Worm (Caenorhabditis elegans) whole organism, L1 larva: ENCODE results near the gene Y77E11A.8.

Source experiments
- Y116A8C.19 ChIP-seq: sonication (generic microtip); optimal IDR thresholded peaks from 2 replicates; lab custom pipeline; 2016; ENCODE audit warnings: missing compliant biosample characterization, missing genetic modification characterization, borderline replicate concordance
- aly-2 ChIP-seq: fragments of 150-350 bp; optimal IDR thresholded peaks from 2 replicates; lab custom pipeline; 2014; ENCODE audit warnings: missing biosample characterization, missing genetic modification characterization
- ama-1 ChIP-seq: fragments of 150-350 bp; optimal IDR thresholded peaks from 2 replicates; lab custom pipeline; 2014
- blmp-1 ChIP-seq: fragments of 150-350 bp; optimal IDR thresholded peaks from 2 replicates; lab custom pipeline; 2014; ENCODE audit warnings: missing biosample characterization, missing genetic modification characterization
- ceh-82 ChIP-seq, 3 experiments: fragments of 150-350 bp in 1 of 3; sonication (generic microtip) in 2 of 3; optimal IDR thresholded peaks; 2 replicates each; lab custom pipeline; 2014 to 2017; ENCODE audit warnings: missing biosample characterization in 3 of 3, missing genetic modification characterization in 3 of 3
- efl-1 ChIP-seq, 4 experiments: fragments of 150-350 bp; optimal IDR thresholded peaks in 3 of 4; peaks in 1 of 4; 1 replicate in 1 of 4; 2 replicates in 3 of 4; lab custom pipeline; 2014; ENCODE audit warnings: missing biosample characterization in 2 of 4, missing genetic modification characterization in 2 of 4, missing genetic modification reagents in 2 of 4
- egl-13 ChIP-seq: sonication (generic microtip); optimal IDR thresholded peaks from 2 replicates; lab custom pipeline; 2016; ENCODE audit warnings: missing genotype, missing genetic modification reagents, missing genetic modification characterization, missing compliant biosample characterization
- elt-2 ChIP-seq: sonication (generic microtip); optimal IDR thresholded peaks from 2 replicates; lab custom pipeline; 2016; ENCODE audit warnings: missing genetic modification characterization, mild to moderate bottlenecking, inconsistent platforms, missing compliant biosample characterization, missing genetic modification reagents
- elt-3 ChIP-seq, 6 experiments: fragments of 150-350 bp in 1 of 6; sonication (generic microtip); optimal IDR thresholded peaks; 2 replicates each; lab custom pipeline; 2017 to 2018; ENCODE audit warnings: missing biosample characterization in 6 of 6, missing genetic modification characterization in 6 of 6, inconsistent platforms in 1 of 6
- ets-5 ChIP-seq: fragments of 200-800 bp; sonication (Bioruptor generic); IDR thresholded peaks from 2 replicates; pipeline ENCODE4 v1.3.6; 2022; ENCODE audit warnings: missing genetic modification characterization, missing compliant biosample characterization
- fkh-10 ChIP-seq: sonication (generic microtip); optimal IDR thresholded peaks from 2 replicates; lab custom pipeline; 2017; ENCODE audit warnings: missing biosample characterization, missing genetic modification reagents, missing genetic modification characterization
- hlh-17 ChIP-seq: fragments of 200-800 bp; sonication (Bioruptor generic); optimal IDR thresholded peaks from 2 replicates; lab custom pipeline; 2018; ENCODE audit warnings: missing genetic modification characterization, mild to moderate bottlenecking, missing compliant biosample characterization, moderate library complexity, borderline replicate concordance
- hlh-4 ChIP-seq: sonication (generic microtip); optimal IDR thresholded peaks from 2 replicates; lab custom pipeline; 2016; ENCODE audit warnings: mild to moderate bottlenecking, missing genetic modification characterization, missing compliant biosample characterization
- hpl-2 ChIP-seq: fragments of 150-350 bp; optimal IDR thresholded peaks from 2 replicates; lab custom pipeline; 2014; ENCODE audit warnings: missing biosample characterization, missing genetic modification reagents, missing genetic modification characterization
- irx-1 ChIP-seq: sonication (generic microtip); optimal IDR thresholded peaks from 2 replicates; lab custom pipeline; 2016; ENCODE audit warnings: missing genetic modification characterization, missing compliant biosample characterization
- lin-13 ChIP-seq: fragments of 150-350 bp; optimal IDR thresholded peaks from 2 replicates; lab custom pipeline; 2014; ENCODE audit warnings: missing biosample characterization, missing genetic modification reagents, missing genetic modification characterization
- lin-14 ChIP-seq: fragments of 200-800 bp; sonication (Bioruptor generic); optimal IDR thresholded peaks from 2 replicates; lab custom pipeline; 2018; ENCODE audit warnings: mild to moderate bottlenecking, missing genetic modification characterization, moderate library complexity, missing compliant biosample characterization
- lin-35 ChIP-seq, 2 experiments: fragments of 150-350 bp; optimal IDR thresholded peaks; 2 replicates each; lab custom pipeline; 2014; ENCODE audit warnings: missing biosample characterization in 2 of 2, missing genetic modification characterization in 2 of 2, missing genetic modification reagents in 2 of 2
- lir-3 ChIP-seq: sonication (generic microtip); optimal IDR thresholded peaks from 2 replicates; lab custom pipeline; 2016; ENCODE audit warnings: mild to moderate bottlenecking, missing genetic modification characterization, moderate library complexity, missing compliant biosample characterization; ENCODE audit not compliant: poor library complexity
- lsy-2 ChIP-seq, 2 experiments: fragments of 150-350 bp; optimal IDR thresholded peaks; 2 replicates each; lab custom pipeline; 2014; ENCODE audit warnings: missing biosample characterization in 2 of 2, missing genetic modification characterization in 2 of 2
- mab-9 ChIP-seq: fragments of 200-800 bp; sonication (Bioruptor generic); IDR thresholded peaks from 2 replicates; pipeline ENCODE4 v1.3.6; 2022; ENCODE audit warnings: missing genetic modification reagents, missing genetic modification characterization, missing compliant biosample characterization
- nhr-12 ChIP-seq: sonication (generic microtip); optimal IDR thresholded peaks from 2 replicates; lab custom pipeline; 2017; ENCODE audit warnings: missing biosample characterization, missing genetic modification characterization
- nhr-19 ChIP-seq: fragments of 200-800 bp; sonication (Bioruptor generic); conservative IDR thresholded peaks from 2 replicates; pipeline ENCODE4 v1.3.6; 2022; ENCODE audit warnings: missing genetic modification characterization, missing compliant biosample characterization
- nhr-20 ChIP-seq: sonication (generic microtip); optimal IDR thresholded peaks from 2 replicates; lab custom pipeline; 2016; ENCODE audit warnings: mild to moderate bottlenecking, missing genetic modification characterization, missing compliant biosample characterization
- nhr-76 ChIP-seq: sonication (generic microtip); optimal IDR thresholded peaks from 2 replicates; lab custom pipeline; 2017; ENCODE audit warnings: missing biosample characterization, missing genetic modification characterization
- nhr-77 ChIP-seq: fragments of 150-350 bp; optimal IDR thresholded peaks from 2 replicates; lab custom pipeline; 2014; ENCODE audit warnings: missing biosample characterization, missing genetic modification characterization
- nhr-85 ChIP-seq: sonication (generic microtip); peaks from one replicate; lab custom pipeline; 2016; ENCODE audit warnings: missing genetic modification characterization, inconsistent platforms, missing compliant biosample characterization
- nhr-90 ChIP-seq: sonication (generic microtip); optimal IDR thresholded peaks from 2 replicates; lab custom pipeline; 2016; ENCODE audit warnings: mild to moderate bottlenecking, missing genetic modification characterization, missing compliant biosample characterization; ENCODE audit not compliant: poor library complexity
- pag-3 ChIP-seq: sonication (generic microtip); optimal IDR thresholded peaks from 2 replicates; lab custom pipeline; 2017; ENCODE audit warnings: missing genetic modification characterization, mild to moderate bottlenecking, missing compliant biosample characterization, antibody characterized with exemption, borderline replicate concordance; ENCODE audit not compliant: insufficient read depth
- pax-3 ChIP-seq: fragments of 200-800 bp; sonication (Bioruptor generic); optimal IDR thresholded peaks from 2 replicates; lab custom pipeline; 2018; ENCODE audit warnings: mild to moderate bottlenecking, missing genetic modification characterization, moderate library complexity, missing compliant biosample characterization
- rnt-1 ChIP-seq: sonication (generic microtip); optimal IDR thresholded peaks from 2 replicates; lab custom pipeline; 2016; ENCODE audit warnings: mild to moderate bottlenecking, missing genetic modification characterization, moderate library complexity, missing compliant biosample characterization
- skn-1 ChIP-seq: fragments of 150-350 bp; optimal IDR thresholded peaks from 2 replicates; lab custom pipeline; 2014; ENCODE audit warnings: missing biosample characterization, missing genetic modification characterization
- sup-37 ChIP-seq: fragments of 200-800 bp; sonication (Bioruptor generic); optimal IDR thresholded peaks from 2 replicates; lab custom pipeline; 2018; ENCODE audit warnings: mild to moderate bottlenecking, missing genetic modification characterization, missing compliant biosample characterization
- swsn-7 ChIP-seq: sonication (generic microtip); optimal IDR thresholded peaks from 2 replicates; lab custom pipeline; 2016; ENCODE audit warnings: missing genetic modification characterization, missing compliant biosample characterization
- tlp-1 ChIP-seq: fragments of 150-350 bp; optimal IDR thresholded peaks from 2 replicates; lab custom pipeline; 2014; ENCODE audit warnings: missing biosample characterization, missing genetic modification characterization
- unc-62 ChIP-seq: fragments of 150-350 bp; optimal IDR thresholded peaks from 2 replicates; lab custom pipeline; 2014; ENCODE audit warnings: missing biosample characterization, missing genetic modification reagents, missing genetic modification characterization
- unc-98 ChIP-seq: fragments of 200-800 bp; sonication (Bioruptor generic); IDR thresholded peaks from 2 replicates; pipeline ENCODE4 v1.3.6; 2022; ENCODE audit warnings: missing genetic modification characterization, missing compliant biosample characterization

Y77E11A.8 gene

ce11 chrIV:1405780-1406179 is 19.1 kb downstream of the Y77E11A.8 start:
- TF ChIP-seq blmp-1 (tag; lab: Kevin White, UChicago) (peak; percentile 16), unc-62 (no peak), nhr-12 (tag; lab: Kevin White, UChicago) (no peak), lin-14 (GFP tag; lab: Kevin White, UChicago) (no peak), ceh-82 (tag; optimal IDR thresholded peaks at IDR 0.05; lab: Kevin White, UChicago) (no peak), elt-3 (tag; optimal IDR thresholded peaks at IDR 0.05; lab: Kevin White, UChicago) (peak in 5 of 6 experiments; percentile 7 to 92 (median 85)), elt-2 (tag; lab: Kevin White, UChicago) (no peak), hlh-4 (tag; lab: Kevin White, UChicago) (no peak), Y116A8C.19 (tag; lab: Kevin White, UChicago) (no peak), nhr-19 (GFP tag; lab: Robert Waterston, UW) (no peak), lin-13 (GFP tag; lab: Kevin White, UChicago) (no peak), sup-37 (no peak)

DNA sequence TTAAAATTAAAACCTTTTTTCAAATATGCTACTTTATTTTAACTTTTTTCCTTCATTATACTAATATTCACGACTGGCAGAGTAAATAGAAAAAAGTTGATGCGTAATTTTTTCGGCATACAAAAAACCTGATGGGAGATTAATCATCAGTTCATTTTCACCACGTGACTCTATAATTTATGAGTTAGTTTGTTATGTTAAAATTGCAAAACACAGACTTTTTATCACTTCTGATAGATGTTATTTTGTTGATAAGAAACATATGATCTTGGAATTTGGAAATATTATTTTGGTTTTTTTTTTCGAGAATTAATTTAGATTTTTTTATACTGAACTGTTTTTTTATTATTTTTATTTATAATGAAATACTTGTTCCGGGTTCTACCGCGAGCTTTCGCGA is 20.9 kb downstream of the Y77E11A.8 start:
- TF ChIP-seq irx-1 (tag; lab: Kevin White, UChicago) = no peak
- TF ChIP-seq unc-98 (GFP tag; lab: Robert Waterston, UW) = no peak
- TF ChIP-seq nhr-20 (tag; lab: Kevin White, UChicago) = peak; percentile 6
- peak in 1 of 2 experiments; percentile 3 for TF ChIP-seq lsy-2 (tag; optimal IDR thresholded peaks at IDR 0.05; lab: Kevin White, UChicago)
- peak; percentile 39 for TF ChIP-seq elt-2 (tag; lab: Kevin White, UChicago)
- peak in 1 of 6 experiments; percentile 20 for TF ChIP-seq elt-3 (tag; optimal IDR thresholded peaks at IDR 0.05; lab: Kevin White, UChicago)
- TF ChIP-seq egl-13 = no peak
- no peak for TF ChIP-seq hpl-2 (GFP tag; lab: Kevin White, UChicago)
- no peak for TF ChIP-seq nhr-77 (tag; lab: Kevin White, UChicago)
- TF ChIP-seq efl-1 (optimal IDR thresholded peaks at IDR 0.05; lab: Kevin White, UChicago) = no peak
- peak in 1 of 2 experiments; percentile 72 for TF ChIP-seq efl-1 (GFP tag; optimal IDR thresholded peaks at IDR 0.05 in 1 of 2; lab: Kevin White, UChicago)
- TF ChIP-seq nhr-12 (tag; lab: Kevin White, UChicago) = no peak
- no peak for TF ChIP-seq tlp-1
- TF ChIP-seq lin-35 (GFP tag; optimal IDR thresholded peaks at IDR 0.05; lab: Kevin White, UChicago) = peak in 1 of 2 experiments; percentile 59

DNA sequence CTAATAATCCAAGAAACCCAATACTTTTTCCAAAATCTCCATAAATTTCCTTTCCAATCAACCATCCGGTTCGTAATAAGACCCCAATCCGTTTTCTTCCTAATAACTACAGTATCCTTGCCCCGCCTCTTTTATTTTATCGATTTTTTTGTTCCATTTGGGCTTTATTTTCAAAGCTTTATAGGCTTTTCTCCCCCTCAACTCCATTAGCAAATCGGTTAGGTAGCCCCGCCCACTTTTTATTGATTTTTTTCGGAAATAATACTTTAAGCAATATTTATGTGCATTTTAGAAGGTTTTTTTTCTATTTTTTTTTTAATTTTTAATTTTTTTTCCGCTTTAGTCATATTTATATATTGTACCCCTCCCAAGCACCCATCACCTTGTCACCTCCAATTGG is 24.8 kb downstream of the Y77E11A.8 start:
- no peak for TF ChIP-seq ama-1
- no peak for TF ChIP-seq unc-98 (GFP tag; lab: Robert Waterston, UW)
- no peak for TF ChIP-seq skn-1 (tag; lab: Kevin White, UChicago)
- TF ChIP-seq pax-3 = no peak
- no peak for TF ChIP-seq nhr-90 (tag; lab: Kevin White, UChicago)
- TF ChIP-seq fkh-10 (GFP tag; lab: Kevin White, UChicago) = no peak
- no peak for TF ChIP-seq mab-9 (GFP tag; lab: Robert Waterston, UW)
- no peak for TF ChIP-seq hlh-17 (GFP tag; lab: Kevin White, UChicago)
- no peak for TF ChIP-seq ets-5 (GFP tag; lab: Robert Waterston, UW)
- no peak for TF ChIP-seq swsn-7 (tag; lab: Kevin White, UChicago)
- no peak for TF ChIP-seq rnt-1 (tag; lab: Kevin White, UChicago)
- no peak for TF ChIP-seq lsy-2 (tag; optimal IDR thresholded peaks at IDR 0.05; lab: Kevin White, UChicago)
- TF ChIP-seq lir-3 (tag; lab: Kevin White, UChicago) = no peak
- no peak for TF ChIP-seq nhr-76 (tag; lab: Kevin White, UChicago)
- no peak for TF ChIP-seq nhr-20 (tag; lab: Kevin White, UChicago)
- no peak for TF ChIP-seq pag-3
- TF ChIP-seq aly-2 = no peak
- TF ChIP-seq nhr-85 (tag; lab: Kevin White, UChicago) = no peak
